Fruit fly (Drosophila melanogaster) whole organism, embryonic: ENCODE data around the gene CG33288.
A peak's percentile ranks its signal among the peaks of the same experiment; 100 is the strongest.

Experiments
- CG1024 ChIP-seq: fragments of 200-800 bp; sonication (Bioruptor generic); IDR thresholded peaks from 2 replicates; pipeline ENCODE4 v1.3.6; 2022; ENCODE audit warnings: missing biosample characterization, missing genetic modification characterization
- CG10462 ChIP-seq: fragments of 200-800 bp; sonication (Bioruptor generic); optimal IDR thresholded peaks from 2 replicates; lab custom pipeline; 2016; ENCODE audit warnings: missing biosample characterization, missing genetic modification characterization
- CG10565 ChIP-seq: fragments of 200-800 bp; sonication (Bioruptor generic); optimal IDR thresholded peaks from 3 replicates; lab custom pipeline; 2016; ENCODE audit warnings: missing biosample characterization, mild to moderate bottlenecking, missing genetic modification characterization
- CG12155 ChIP-seq: fragments of 200-800 bp; sonication (Bioruptor generic); optimal IDR thresholded peaks from 3 replicates; lab custom pipeline; 2016; ENCODE audit warnings: missing biosample characterization, missing genetic modification characterization
- CG12299 ChIP-seq: fragments of 200-800 bp; sonication (Bioruptor generic); optimal IDR thresholded peaks from 2 replicates; lab custom pipeline; 2018; ENCODE audit warnings: missing biosample characterization, mild to moderate bottlenecking, missing genetic modification characterization
- CG14050 ChIP-seq: fragments of 200-800 bp; sonication (Bioruptor generic); IDR thresholded peaks from 3 replicates; pipeline ENCODE4 v1.3.6; 2022; ENCODE audit warnings: missing biosample characterization, missing genetic modification characterization
- CG15479 ChIP-seq: fragments of 200-800 bp; sonication (Bioruptor generic); optimal IDR thresholded peaks from 3 replicates; lab custom pipeline; 2019; ENCODE audit warnings: missing biosample characterization, mild to moderate bottlenecking, missing genetic modification characterization, moderate library complexity
- CG17186 ChIP-seq: fragments of 200-800 bp; sonication (Bioruptor generic); optimal IDR thresholded peaks from 3 replicates; lab custom pipeline; 2017; ENCODE audit warnings: missing biosample characterization, missing genetic modification reagents, missing genetic modification characterization
- CG18476 ChIP-seq: fragments of 200-800 bp; sonication (Bioruptor generic); optimal IDR thresholded peaks from 2 replicates; lab custom pipeline; 2016; ENCODE audit warnings: missing biosample characterization, mild to moderate bottlenecking, missing genetic modification characterization
- CG30403 ChIP-seq: fragments of 200-800 bp; sonication (Bioruptor generic); optimal IDR thresholded peaks from 3 replicates; lab custom pipeline; 2016; ENCODE audit warnings: missing biosample characterization, missing genetic modification characterization
- CG33557 ChIP-seq: fragments of 200-800 bp; sonication (Bioruptor generic); optimal IDR thresholded peaks from 2 replicates; lab custom pipeline; 2019; ENCODE audit warnings: missing biosample characterization, mild to moderate bottlenecking, missing genetic modification characterization, moderate library complexity
- CG4730 ChIP-seq: fragments of 200-800 bp; sonication (Bioruptor generic); IDR thresholded peaks from 2 replicates; pipeline ENCODE4 v1.3.6; 2022; ENCODE audit warnings: missing biosample characterization, missing genetic modification characterization
- CG6254 ChIP-seq: fragments of 200-800 bp; sonication (Bioruptor generic); optimal IDR thresholded peaks from 3 replicates; lab custom pipeline; 2017; ENCODE audit warnings: mild to moderate bottlenecking, missing biosample characterization, missing genetic modification reagents, missing genetic modification characterization
- CHES-1-like ChIP-seq: fragments of 200-800 bp; sonication (Bioruptor generic); optimal IDR thresholded peaks from 2 replicates; lab custom pipeline; 2016; ENCODE audit warnings: missing biosample characterization, missing genetic modification characterization
- D19A ChIP-seq: fragments of 200-800 bp; optimal IDR thresholded peaks from 3 replicates; lab custom pipeline; 2019; ENCODE audit warnings: missing biosample characterization, mild to moderate bottlenecking, missing genetic modification characterization, moderate library complexity
- Dip3 ChIP-seq: fragments of 200-800 bp; sonication (Bioruptor generic); optimal IDR thresholded peaks from 3 replicates; lab custom pipeline; 2016; ENCODE audit warnings: missing biosample characterization, missing genetic modification characterization
- Doc3 ChIP-seq: fragments of 200-800 bp; sonication (Bioruptor generic); IDR thresholded peaks from 3 replicates; pipeline ENCODE4 v1.3.6; 2022; ENCODE audit warnings: missing biosample characterization, missing genetic modification characterization; ENCODE audit not compliant: partially characterized antibody
- Dp ChIP-seq: fragments of 200-800 bp; sonication (Bioruptor generic); optimal IDR thresholded peaks from 2 replicates; lab custom pipeline; 2018; ENCODE audit warnings: missing biosample characterization, mild to moderate bottlenecking, missing genetic modification characterization, moderate library complexity
- Ets65A ChIP-seq: fragments of 200-800 bp; sonication (Bioruptor generic); peaks from one replicate; lab custom pipeline; 2016; ENCODE audit warnings: missing biosample characterization, missing genetic modification characterization
- Kr ChIP-seq: fragments of 200-800 bp; sonication (Bioruptor generic); optimal IDR thresholded peaks from 2 replicates; lab custom pipeline; 2017; ENCODE audit warnings: missing biosample characterization, mild to moderate bottlenecking, missing genetic modification characterization
- Lpt ChIP-seq: fragments of >200 bp; optimal IDR thresholded peaks from 2 replicates; lab custom pipeline; 2018; ENCODE audit warnings: missing biosample characterization, missing genetic modification characterization
- Med ChIP-seq: fragments of 200-800 bp; sonication (Bioruptor generic); peaks from one replicate; lab custom pipeline; 2016; ENCODE audit warnings: missing biosample characterization, missing genetic modification characterization, mild to moderate bottlenecking, inconsistent platforms, moderate library complexity
- Poxn ChIP-seq: fragments of 200-800 bp; sonication (Bioruptor generic); IDR thresholded peaks from 2 replicates; pipeline ENCODE4 v1.3.6; 2022; ENCODE audit warnings: missing biosample characterization, missing genetic modification characterization
- Sin3A ChIP-seq: fragments of >200 bp; optimal IDR thresholded peaks from 2 replicates; lab custom pipeline; 2018
- chinmo ChIP-seq: fragments of 200-800 bp; sonication (Bioruptor generic); IDR thresholded peaks from 4 replicates; pipeline ENCODE4 v1.3.6; 2022; ENCODE audit warnings: missing biosample characterization, missing genetic modification characterization; ENCODE audit not compliant: partially characterized antibody
- dmrt99B ChIP-seq: fragments of 200-800 bp; sonication (Bioruptor generic); optimal IDR thresholded peaks from 2 replicates; lab custom pipeline; 2018; ENCODE audit warnings: missing biosample characterization, mild to moderate bottlenecking, missing genetic modification characterization, moderate library complexity
- dysf ChIP-seq: fragments of 200-800 bp; sonication (Bioruptor generic); IDR thresholded peaks from 3 replicates; pipeline ENCODE4 v1.3.6; 2022; ENCODE audit warnings: missing biosample characterization, missing genetic modification characterization
- fd102C ChIP-seq: fragments of 200-800 bp; sonication (Bioruptor generic); optimal IDR thresholded peaks from 2 replicates; lab custom pipeline; 2018; ENCODE audit warnings: missing biosample characterization, mild to moderate bottlenecking, missing genetic modification characterization, moderate library complexity
- grn ChIP-seq: fragments of 200-800 bp; sonication (Bioruptor generic); optimal IDR thresholded peaks from 3 replicates; lab custom pipeline; 2017; ENCODE audit warnings: missing biosample characterization, missing genetic modification characterization
- hb ChIP-seq: fragments of 200-800 bp; sonication (Bioruptor generic); IDR thresholded peaks from 3 replicates; pipeline ENCODE4 v1.3.6; 2022; ENCODE audit warnings: missing biosample characterization, missing genetic modification characterization; ENCODE audit not compliant: partially characterized antibody
- hkb ChIP-seq, 2 experiments: fragments of 200-800 bp in 1 of 2; fragments of >200 bp in 1 of 2; sonication (Bioruptor generic) in 1 of 2; IDR thresholded peaks in 1 of 2; optimal IDR thresholded peaks in 1 of 2; 2 replicates each; pipeline versions ENCODE4 v1.3.6 to Lab custom; 2017 to 2022; ENCODE audit warnings: missing biosample characterization in 1 of 2, missing genetic modification characterization in 1 of 2
- jing ChIP-seq: fragments of 200-800 bp; sonication (Bioruptor generic); optimal IDR thresholded peaks from 2 replicates; lab custom pipeline; 2018; ENCODE audit warnings: missing biosample characterization, mild to moderate bottlenecking, missing genetic modification characterization
- kni ChIP-seq: fragments of 200-800 bp; sonication (Bioruptor generic); optimal IDR thresholded peaks from 3 replicates; lab custom pipeline; 2017; ENCODE audit warnings: mild to moderate bottlenecking, missing biosample characterization, missing genetic modification reagents, missing genetic modification characterization
- lmd ChIP-seq: fragments of 200-800 bp; sonication (Bioruptor generic); IDR thresholded peaks from 2 replicates; pipeline ENCODE4 v1.3.6; 2022; ENCODE audit warnings: missing biosample characterization, missing genetic modification characterization
- oc ChIP-seq: fragments of 200-800 bp; sonication (Bioruptor generic); optimal IDR thresholded peaks from 2 replicates; lab custom pipeline; 2018; ENCODE audit warnings: missing biosample characterization, mild to moderate bottlenecking, missing genetic modification characterization, moderate library complexity
- pan ChIP-seq, 4 experiments: fragments of >200 bp in 3 of 4; fragments of 200-800 bp in 1 of 4; sonication (Bioruptor generic) in 1 of 4; optimal IDR thresholded peaks in 3 of 4; IDR thresholded peaks in 1 of 4; 2 replicates each; pipeline versions ENCODE4 v1.3.6 to Lab custom; 2017 to 2022; ENCODE audit warnings: missing biosample characterization in 2 of 4, missing genetic modification characterization in 2 of 4, mixed read lengths in 1 of 4
- pros ChIP-seq: fragments of 200-800 bp; sonication (Bioruptor generic); optimal IDR thresholded peaks from 3 replicates; lab custom pipeline; 2019; ENCODE audit warnings: missing biosample characterization, mild to moderate bottlenecking, missing genetic modification characterization, moderate library complexity
- sens ChIP-seq: fragments of 200-800 bp; sonication (Bioruptor generic); peaks from one replicate; lab custom pipeline; 2016; ENCODE audit warnings: missing biosample characterization, missing genetic modification characterization
- slbo ChIP-seq: fragments of 200-800 bp; sonication (Bioruptor generic); IDR thresholded peaks from 2 replicates; pipeline ENCODE4 v1.3.6; 2022; ENCODE audit warnings: missing biosample characterization, missing genetic modification characterization
- sqz ChIP-seq: fragments of 200-800 bp; sonication (Bioruptor generic); optimal IDR thresholded peaks from 3 replicates; lab custom pipeline; 2018; ENCODE audit warnings: missing biosample characterization, mild to moderate bottlenecking, missing genetic modification characterization
- sr ChIP-seq: fragments of 200-800 bp; sonication (Bioruptor generic); IDR thresholded peaks from 3 replicates; pipeline ENCODE4 v1.3.6; 2022; ENCODE audit warnings: missing biosample characterization, missing genetic modification characterization
- sug ChIP-seq: fragments of 200-800 bp; optimal IDR thresholded peaks from 2 replicates; lab custom pipeline; 2019; ENCODE audit warnings: missing biosample characterization, mild to moderate bottlenecking, missing genetic modification characterization, moderate library complexity
- tll ChIP-seq, 2 experiments: fragments of 200-800 bp in 1 of 2; fragments of >200 bp in 1 of 2; sonication (Bioruptor generic) in 1 of 2; optimal IDR thresholded peaks; 2 replicates each; lab custom pipeline; 2017 to 2019; ENCODE audit warnings: missing biosample characterization in 2 of 2, missing genetic modification characterization in 2 of 2, mild to moderate bottlenecking in 1 of 2, moderate library complexity in 1 of 2
- wdn ChIP-seq: fragments of 200-800 bp; sonication (Bioruptor generic); IDR thresholded peaks from 2 replicates; pipeline ENCODE4 v1.3.6; 2022; ENCODE audit warnings: missing biosample characterization, missing genetic modification characterization
- wek ChIP-seq: fragments of 200-800 bp; sonication (Bioruptor generic); optimal IDR thresholded peaks from 3 replicates; lab custom pipeline; 2018; ENCODE audit warnings: missing biosample characterization, mild to moderate bottlenecking, missing genetic modification characterization, moderate library complexity
- wor ChIP-seq: fragments of 200-800 bp; sonication (Bioruptor generic); IDR thresholded peaks from 2 replicates; pipeline ENCODE4 v1.3.6; 2022; ENCODE audit warnings: missing biosample characterization, missing genetic modification characterization
- z ChIP-seq: fragments of 200-800 bp; sonication (Bioruptor generic); IDR thresholded peaks from 3 replicates; pipeline ENCODE4 v1.3.6; 2022; ENCODE audit warnings: missing biosample characterization, missing genetic modification characterization
- zen ChIP-seq: fragments of 200-800 bp; sonication (Bioruptor generic); optimal IDR thresholded peaks from 3 replicates; lab custom pipeline; 2018; ENCODE audit warnings: missing biosample characterization, mild to moderate bottlenecking, missing genetic modification characterization, moderate library complexity
- zf30C ChIP-seq: fragments of 200-800 bp; sonication (Bioruptor generic); optimal IDR thresholded peaks from 3 replicates; lab custom pipeline; 2018; ENCODE audit warnings: missing biosample characterization, mild to moderate bottlenecking, missing genetic modification characterization

CG33288 gene

DNA sequence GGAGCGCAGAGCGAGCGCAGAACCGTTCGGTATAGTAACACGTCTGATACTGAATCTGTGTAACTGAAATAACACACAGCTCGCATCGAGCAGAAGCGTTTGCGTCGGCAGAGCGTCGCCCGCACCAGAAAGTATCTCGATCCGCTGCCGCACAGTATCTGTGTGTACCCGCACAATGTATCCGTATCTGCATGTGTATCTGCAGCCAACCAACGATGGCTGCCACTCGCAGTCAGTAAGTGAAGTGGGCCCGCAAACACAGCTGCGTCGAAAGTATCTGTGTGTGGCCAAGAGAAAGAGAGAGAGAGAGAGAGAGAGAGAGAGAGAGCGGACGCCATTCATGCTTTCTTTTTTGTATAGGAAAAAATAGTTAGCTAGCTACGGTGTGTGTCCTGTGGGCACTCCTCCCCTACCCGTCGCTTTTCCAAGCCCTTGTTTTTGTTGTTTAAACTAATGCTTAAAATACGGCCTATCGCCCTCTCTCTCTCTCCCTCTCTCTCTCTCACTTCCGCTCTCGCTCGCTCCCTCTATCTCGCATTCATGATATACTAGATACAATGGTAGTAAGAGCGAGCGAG, 48.9 kb downstream of the CG33288 start, which contains the start of gene croc (continued):
- TF ChIP-seq D19A (tag; lab: Kevin White, UChicago) (no peak), wek (no peak), CG12299 (tag; lab: Kevin White, UChicago) (no peak), grn (GFP tag; lab: Kevin White, UChicago) (peak; percentile 80), jing (GFP tag; lab: Kevin White, UChicago) (no peak), dysf (no peak), slbo (no peak), wor (GFP tag; lab: Robert Waterston, UW) (no peak), sr (GFP tag; lab: Robert Waterston, UW) (no peak; the same call in 2 of the 3 replicates), CG17186 (no peak), CG12155 (GFP tag; lab: Kevin White, UChicago) (no peak), pros (no peak)
- TF ChIP-seq, all 482 proteins: peak for 52

DNA sequence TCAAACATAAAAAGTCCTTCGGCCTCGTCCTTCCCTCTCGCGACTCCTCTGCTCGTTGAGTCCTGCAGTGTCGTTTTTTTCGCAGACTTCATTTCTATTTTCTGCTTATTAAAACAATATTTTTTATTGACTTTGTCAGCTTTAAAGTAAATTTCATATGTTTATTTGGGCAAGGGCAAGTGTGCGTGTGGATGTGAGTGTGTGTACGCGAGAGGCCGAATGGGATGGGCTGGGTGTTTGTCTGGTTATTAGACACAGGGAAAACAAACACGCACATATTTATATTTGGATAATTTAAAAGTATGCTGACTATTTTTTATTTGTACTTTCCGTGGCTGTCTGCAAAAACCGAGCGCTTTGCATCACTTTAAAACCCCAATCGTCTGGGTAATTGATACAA, 50.3 kb downstream of the CG33288 start:
- TF ChIP-seq CG30403 (GFP tag; lab: Kevin White, UChicago) = no peak
- TF ChIP-seq sens (GFP tag; lab: Kevin White, UChicago) = peak; percentile 65
- no peak for TF ChIP-seq Dip3
- TF ChIP-seq CG15479 (GFP tag; lab: Kevin White, UChicago) = peak; percentile 23
- no peak for TF ChIP-seq CHES-1-like
- no peak for TF ChIP-seq z (GFP tag; lab: Robert Waterston, UW)
- peak; percentile 66 for TF ChIP-seq Med (GFP tag; lab: Kevin White, UChicago)
- TF ChIP-seq CG18476 (GFP tag; lab: Kevin White, UChicago) = no peak
- peak; percentile 72 for TF ChIP-seq fd102C (GFP tag; lab: Kevin White, UChicago)
- TF ChIP-seq CG33557 = no peak
- TF ChIP-seq zf30C = no peak
- TF ChIP-seq Poxn = no peak
- TF ChIP-seq CG14050 (GFP tag; lab: Robert Waterston, UW) = no peak
- TF ChIP-seq Ets65A (GFP tag; lab: Kevin White, UChicago) = peak; percentile 50
- no peak for TF ChIP-seq pan (optimal IDR thresholded peaks at IDR 0.05; lab: Kevin White, UChicago)
- no peak for TF ChIP-seq pan (GFP tag; optimal IDR thresholded peaks at IDR 0.05 in 1 of 2, IDR thresholded peaks at IDR 0.05 in 1 of 2)
- peak in 1 of 2 experiments; percentile 60 for TF ChIP-seq tll (GFP tag; optimal IDR thresholded peaks at IDR 0.05; lab: Kevin White, UChicago)
- no peak for TF ChIP-seq Lpt (GFP tag; lab: Kevin White, UChicago)
- peak; percentile 40 for TF ChIP-seq zen (tag; lab: Kevin White, UChicago)

DNA sequence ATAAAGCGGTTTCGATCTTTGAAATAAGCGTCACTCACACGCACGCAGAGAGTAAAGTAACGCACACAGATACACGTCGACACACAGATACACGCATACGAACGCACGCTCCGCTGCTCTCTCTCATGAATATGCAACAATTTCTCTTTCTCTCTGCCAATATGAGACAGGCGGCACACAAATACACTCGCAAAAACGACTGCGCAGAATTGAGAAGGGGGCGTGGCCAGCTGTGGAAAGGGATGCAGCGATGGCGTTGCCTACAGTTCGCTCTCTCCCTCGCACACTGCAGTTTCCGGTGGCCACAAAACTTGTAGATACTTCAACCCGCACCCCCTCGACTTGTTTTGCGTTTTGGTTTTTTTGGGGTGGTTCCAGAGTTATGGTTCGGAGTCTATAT, 52.0 kb downstream of the CG33288 start:
- TF ChIP-seq wdn (no peak), CG6254 (GFP tag; lab: Kevin White, UChicago) (peak; percentile 41), oc (peak; percentile 55), chinmo (GFP tag; lab: Robert Waterston, UW) (peak; percentile 83; the same call in 2 of the 4 replicates), Dp (GFP tag; lab: Kevin White, UChicago) (no peak), CG4730 (GFP tag; lab: Robert Waterston, UW) (no peak), CG10462 (no peak), dmrt99B (tag; lab: Kevin White, UChicago) (peak; percentile 51), kni (GFP tag; lab: Kevin White, UChicago) (peak; percentile 67), Doc3 (GFP tag; lab: Robert Waterston, UW) (no peak), Sin3A (lab: Kevin White, UChicago) (no peak), hb (GFP tag; lab: Robert Waterston, UW) (no peak), sqz (GFP tag; lab: Kevin White, UChicago) (peak; percentile 66), CG1024 (GFP tag; lab: Robert Waterston, UW) (peak; percentile 63; the same call in 1 of the 2 replicates), CG10565 (no peak), lmd (GFP tag; lab: Robert Waterston, UW) (no peak), hkb (optimal IDR thresholded peaks at IDR 0.05; lab: Kevin White, UChicago) (no peak), hkb (GFP tag; IDR thresholded peaks at IDR 0.05; lab: Robert Waterston, UW) (peak; percentile 75), sug (tag; lab: Kevin White, UChicago) (no peak), Kr (GFP tag; lab: Kevin White, UChicago) (peak; percentile 18)
